Fruit fly (Drosophila melanogaster): ENCODE data around the gene CG43056.

Gene CG43056

DNA sequence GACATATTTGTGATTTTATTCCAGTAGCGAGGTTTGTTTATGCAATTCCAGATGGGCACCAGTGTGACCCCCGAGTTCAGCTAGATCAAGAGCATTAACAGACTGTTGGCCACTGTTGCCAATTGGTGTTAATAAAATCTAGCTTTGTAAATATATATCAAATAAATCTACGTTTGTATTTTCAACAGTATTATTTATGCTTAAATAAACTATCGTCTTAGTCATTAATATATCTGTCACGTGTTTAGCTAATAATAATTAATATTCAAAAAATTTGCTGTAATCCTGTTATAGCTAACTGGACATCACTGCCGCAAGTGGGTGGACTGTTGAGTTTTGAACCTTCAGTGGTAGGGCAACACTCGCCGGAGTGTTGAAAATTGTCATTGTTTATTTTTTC lies 22.0 kb downstream of the CG43056 start, which contains the start of the genes mRpL27 and CG15435 (continued):
- TF ChIP-seq CG4404 (GFP tag; IDR thresholded peaks at IDR 0.05) (no peak), klu (GFP tag; IDR thresholded peaks at IDR 0.05) (peak; percentile 28; the same call in 1 of the 2 replicates), Sox100B (GFP tag; optimal IDR thresholded peaks at IDR 0.05) (no peak), gce (GFP tag; IDR thresholded peaks at IDR 0.05) (no peak), sqz (GFP tag; optimal IDR thresholded peaks at IDR 0.05) (no peak), CG14710 (tag; optimal IDR thresholded peaks at IDR 0.05) (peak; percentile 100), NFAT (GFP tag; IDR thresholded peaks at IDR 0.05) (no peak), Antp (GFP tag; optimal IDR thresholded peaks at IDR 0.05) (no peak), GATAe (GFP tag; conservative IDR thresholded peaks at IDR 0.05) (no peak), ro (GFP tag; IDR thresholded peaks at IDR 0.05) (no peak), bcd (GFP tag; optimal IDR thresholded peaks at IDR 0.05) (peak; percentile 58), Atf6 (GFP tag; IDR thresholded peaks at IDR 0.05) (no peak), Neu2 (GFP tag; optimal IDR thresholded peaks at IDR 0.05; ENCODE audit: borderline replicate concordance) (no peak), Dad (GFP tag; optimal IDR thresholded peaks at IDR 0.05) (no peak), Bteb2 (GFP tag; optimal IDR thresholded peaks at IDR 0.05) (no peak), fd64A (GFP tag; optimal IDR thresholded peaks at IDR 0.05) (no peak), so (GFP tag; IDR thresholded peaks at IDR 0.05) (no peak), caup (GFP tag; optimal IDR thresholded peaks at IDR 0.05; ENCODE audit: severe bottlenecking) (no peak), H2.0 (GFP tag; IDR thresholded peaks at IDR 0.05) (no peak), Drgx (GFP tag; IDR thresholded peaks at IDR 0.05) (no peak), vfl (GFP tag; optimal IDR thresholded peaks at IDR 0.05) (no peak), HHEX (GFP tag; optimal IDR thresholded peaks at IDR 0.05) (peak; percentile 34), az2 (GFP tag; optimal IDR thresholded peaks at IDR 0.05) (peak; percentile 25), E2f2 (GFP tag; IDR thresholded peaks at IDR 0.05) (no peak), Asciz (GFP tag; optimal IDR thresholded peaks at IDR 0.05) (no peak), Xrp1 (GFP tag; IDR thresholded peaks at IDR 0.05) (peak; percentile 44; the same call in 1 of the 2 replicates), tap (tag; optimal IDR thresholded peaks at IDR 0.05) (no peak), HLH3B (GFP tag; IDR thresholded peaks at IDR 0.05) (no peak), CG7963 (GFP tag; IDR thresholded peaks at IDR 0.05; ENCODE audit: partially characterized antibody) (no peak), Atf-2 (GFP tag; optimal IDR thresholded peaks at IDR 0.05) (no peak), Hand (GFP tag; optimal IDR thresholded peaks at IDR 0.05) (no peak), B-H1 (GFP tag; IDR thresholded peaks at IDR 0.05) (no peak), CG12391 (tag; optimal IDR thresholded peaks at IDR 0.05) (peak; percentile 68), CG14014 (GFP tag; IDR thresholded peaks at IDR 0.05) (no peak), crc (GFP tag; optimal IDR thresholded peaks at IDR 0.05) (no peak), pzg (GFP tag; optimal IDR thresholded peaks at IDR 0.05) (peak; percentile 75), CG2678 (tag; optimal IDR thresholded peaks at IDR 0.05) (peak; percentile 53), Ets97D (GFP tag; optimal IDR thresholded peaks at IDR 0.05) (peak; percentile 30), Dp (GFP tag; optimal IDR thresholded peaks at IDR 0.05) (peak; percentile 13), CG10267 (tag; optimal IDR thresholded peaks at IDR 0.05) (peak; percentile 82), CG17361 (GFP tag; IDR thresholded peaks at IDR 0.05) (peak; percentile 59; the same call in 1 of the 3 replicates), phol (tag; optimal IDR thresholded peaks at IDR 0.05) (peak; percentile 56), bigmax (GFP tag; optimal IDR thresholded peaks at IDR 0.05) (no peak), CG4424 (GFP tag; optimal IDR thresholded peaks at IDR 0.05) (no peak), CG14050 (GFP tag; IDR thresholded peaks at IDR 0.05) (no peak), Fer1 (GFP tag; optimal IDR thresholded peaks at IDR 0.05) (peak; percentile 53), CG2116 (GFP tag; optimal IDR thresholded peaks at IDR 0.05) (peak; percentile 41), CG11696 (GFP tag; IDR thresholded peaks at IDR 0.05) (no peak), bbx (GFP tag; IDR thresholded peaks at IDR 0.05; ENCODE audit: partially characterized antibody) (no peak), gsb (GFP tag; IDR thresholded peaks at IDR 0.05) (no peak), btn (GFP tag; optimal IDR thresholded peaks at IDR 0.05) (no peak)

All from whole organism, embryonic.